Fruit fly (Drosophila melanogaster) whole organism, embryonic: Measurements from ENCODE around the gene Syn1.

ENCODE experiments used
- CG1024 ChIP-seq: fragments of 200-800 bp; sonication (Bioruptor generic); IDR thresholded peaks from 2 replicates; pipeline ENCODE4 v1.3.6; 2022; ENCODE audit warnings: missing biosample characterization, missing genetic modification characterization
- CG11504 ChIP-seq: fragments of 200-800 bp; sonication (Bioruptor generic); optimal IDR thresholded peaks from 3 replicates; lab custom pipeline; 2019; ENCODE audit warnings: missing biosample characterization, mild to moderate bottlenecking, missing genetic modification characterization, moderate library complexity
- CG12104 ChIP-seq: fragments of 200-800 bp; sonication (Bioruptor generic); optimal IDR thresholded peaks from 3 replicates; lab custom pipeline; 2016; ENCODE audit warnings: missing biosample characterization, missing genetic modification characterization
- CG12236 ChIP-seq: fragments of 200-800 bp; sonication (Bioruptor generic); optimal IDR thresholded peaks from 2 replicates; lab custom pipeline; 2016; ENCODE audit warnings: missing biosample characterization, missing genetic modification characterization
- CG12659 ChIP-seq: fragments of 200-800 bp; sonication (Bioruptor generic); optimal IDR thresholded peaks from 3 replicates; lab custom pipeline; 2017; ENCODE audit warnings: mild to moderate bottlenecking, missing biosample characterization, missing genetic modification reagents, missing genetic modification characterization
- CG13775 ChIP-seq: fragments of 200-800 bp; sonication (Bioruptor generic); optimal IDR thresholded peaks from 3 replicates; lab custom pipeline; 2017; ENCODE audit warnings: missing biosample characterization, mild to moderate bottlenecking, missing genetic modification characterization
- CG16813 ChIP-seq: fragments of 200-800 bp; sonication (Bioruptor generic); IDR thresholded peaks from 3 replicates; pipeline ENCODE4 v1.3.6; 2022; ENCODE audit warnings: missing biosample characterization, missing genetic modification characterization; ENCODE audit not compliant: partially characterized antibody
- CG17186 ChIP-seq: fragments of 200-800 bp; sonication (Bioruptor generic); optimal IDR thresholded peaks from 3 replicates; lab custom pipeline; 2017; ENCODE audit warnings: missing biosample characterization, missing genetic modification reagents, missing genetic modification characterization
- CG17361 ChIP-seq: fragments of 200-800 bp; sonication (Bioruptor generic); IDR thresholded peaks from 3 replicates; pipeline ENCODE4 v1.3.6; 2022; ENCODE audit warnings: missing biosample characterization, missing genetic modification characterization
- CG1792 ChIP-seq: fragments of 200-800 bp; sonication (Bioruptor generic); optimal IDR thresholded peaks from 2 replicates; lab custom pipeline; 2016; ENCODE audit warnings: missing biosample characterization, missing genetic modification characterization
- CG18476 ChIP-seq: fragments of 200-800 bp; sonication (Bioruptor generic); optimal IDR thresholded peaks from 2 replicates; lab custom pipeline; 2016; ENCODE audit warnings: missing biosample characterization, mild to moderate bottlenecking, missing genetic modification characterization
- CG2202 ChIP-seq: fragments of 200-800 bp; sonication (Bioruptor generic); optimal IDR thresholded peaks from 2 replicates; lab custom pipeline; 2018; ENCODE audit warnings: missing biosample characterization, mild to moderate bottlenecking, missing genetic modification characterization
- CG3065 ChIP-seq: fragments of 200-800 bp; sonication (Bioruptor generic); optimal IDR thresholded peaks from 2 replicates; lab custom pipeline; 2016; ENCODE audit warnings: missing biosample characterization, missing genetic modification characterization
- CG32532 ChIP-seq: fragments of 200-800 bp; sonication (Bioruptor generic); IDR thresholded peaks from 2 replicates; pipeline ENCODE4 v1.3.6; 2022; ENCODE audit warnings: missing biosample characterization, missing genetic modification characterization
- CG32767 ChIP-seq: fragments of 200-800 bp; sonication (Bioruptor generic); IDR thresholded peaks from 2 replicates; pipeline ENCODE4 v1.3.6; 2022; ENCODE audit warnings: missing biosample characterization, missing genetic modification characterization
- CG3281 ChIP-seq: fragments of 200-800 bp; sonication (Bioruptor generic); optimal IDR thresholded peaks from 3 replicates; lab custom pipeline; 2017; ENCODE audit warnings: missing biosample characterization, mild to moderate bottlenecking, missing genetic modification characterization
- CG34224 ChIP-seq: fragments of 200-800 bp; sonication (Bioruptor generic); IDR thresholded peaks from 3 replicates; pipeline ENCODE4 v1.3.6; 2022; ENCODE audit warnings: missing biosample characterization, missing genetic modification characterization; ENCODE audit not compliant: partially characterized antibody
- CG4617 ChIP-seq: fragments of 200-800 bp; sonication (Bioruptor generic); optimal IDR thresholded peaks from 3 replicates; lab custom pipeline; 2016; ENCODE audit warnings: missing biosample characterization, missing genetic modification characterization, borderline replicate concordance
- CG6813 ChIP-seq: fragments of 200-800 bp; sonication (Bioruptor generic); optimal IDR thresholded peaks from 2 replicates; lab custom pipeline; 2017; ENCODE audit warnings: missing biosample characterization, missing genetic modification characterization, mild to moderate bottlenecking, moderate library complexity, missing genetic modification reagents
- CG7839 ChIP-seq: fragments of 200-800 bp; sonication (Bioruptor generic); optimal IDR thresholded peaks from 3 replicates; lab custom pipeline; 2018; ENCODE audit warnings: missing biosample characterization, mild to moderate bottlenecking, missing genetic modification characterization, moderate library complexity
- CG8765 ChIP-seq: fragments of 200-800 bp; sonication (Bioruptor generic); IDR thresholded peaks from 2 replicates; pipeline ENCODE4 v1.3.6; 2022; ENCODE audit warnings: missing biosample characterization, missing genetic modification characterization
- CG9727 ChIP-seq: fragments of 200-800 bp; sonication (Bioruptor generic); optimal IDR thresholded peaks from 3 replicates; lab custom pipeline; 2017; ENCODE audit warnings: missing biosample characterization, mild to moderate bottlenecking, missing genetic modification characterization
- Dip2 ChIP-seq: fragments of 200-800 bp; sonication (Bioruptor generic); IDR thresholded peaks from 2 replicates; pipeline ENCODE4 v1.3.6; 2022; ENCODE audit warnings: missing biosample characterization, missing genetic modification characterization
- Ets97D ChIP-seq: fragments of 200-800 bp; sonication (Bioruptor generic); optimal IDR thresholded peaks from 3 replicates; lab custom pipeline; 2016; ENCODE audit warnings: missing biosample characterization, missing genetic modification characterization
- Fer1 ChIP-seq: fragments of 200-800 bp; sonication (Bioruptor generic); optimal IDR thresholded peaks from 2 replicates; lab custom pipeline; 2017; ENCODE audit warnings: missing biosample characterization, mild to moderate bottlenecking, missing genetic modification characterization
- HHEX ChIP-seq: fragments of 200-800 bp; sonication (Bioruptor generic); optimal IDR thresholded peaks from 3 replicates; lab custom pipeline; 2017; ENCODE audit warnings: missing biosample characterization, mild to moderate bottlenecking, missing genetic modification characterization, missing genetic modification reagents
- Jarid2 ChIP-seq: fragments of 200-800 bp; sonication (Bioruptor generic); optimal IDR thresholded peaks from 3 replicates; lab custom pipeline; 2017; ENCODE audit warnings: mild to moderate bottlenecking, missing biosample characterization, missing genetic modification reagents, missing genetic modification characterization
- MTF-1 ChIP-seq: fragments of 200-800 bp; sonication (Bioruptor generic); optimal IDR thresholded peaks from 2 replicates; lab custom pipeline; 2018; ENCODE audit warnings: missing biosample characterization, mild to moderate bottlenecking, missing genetic modification characterization, borderline replicate concordance
- Mad ChIP-seq: fragments of 200-800 bp; sonication (Bioruptor generic); optimal IDR thresholded peaks from 2 replicates; lab custom pipeline; 2016; ENCODE audit warnings: missing biosample characterization, missing genetic modification characterization
- Mes4 ChIP-seq: fragments of 200-800 bp; sonication (Bioruptor generic); optimal IDR thresholded peaks from 2 replicates; lab custom pipeline; 2016; ENCODE audit warnings: missing biosample characterization, missing genetic modification characterization
- Neu2 ChIP-seq: fragments of 200-800 bp; sonication (Bioruptor generic); optimal IDR thresholded peaks from 3 replicates; lab custom pipeline; 2016; ENCODE audit warnings: missing biosample characterization, missing genetic modification characterization, borderline replicate concordance
- Tbp ChIP-seq: fragments of >200 bp; optimal IDR thresholded peaks from 2 replicates; lab custom pipeline; 2018; ENCODE audit warnings: missing biosample characterization, missing genetic modification characterization
- crol ChIP-seq: fragments of 200-800 bp; sonication (Bioruptor generic); IDR thresholded peaks from 2 replicates; pipeline ENCODE4 v1.3.6; 2022; ENCODE audit warnings: missing biosample characterization, missing genetic modification characterization
- dmrt11E ChIP-seq: fragments of 200-800 bp; sonication (Bioruptor generic); optimal IDR thresholded peaks from 3 replicates; lab custom pipeline; 2018; ENCODE audit warnings: missing biosample characterization, mild to moderate bottlenecking, missing genetic modification characterization, moderate library complexity
- eyg ChIP-seq: fragments of 200-800 bp; sonication (Bioruptor generic); optimal IDR thresholded peaks from 3 replicates; lab custom pipeline; 2016; ENCODE audit warnings: missing biosample characterization, missing genetic modification characterization
- fd3F ChIP-seq: fragments of 200-800 bp; sonication (Bioruptor generic); optimal IDR thresholded peaks from 2 replicates; lab custom pipeline; 2018; ENCODE audit warnings: missing biosample characterization, mild to moderate bottlenecking, missing genetic modification characterization, moderate library complexity
- fd64A ChIP-seq: fragments of 200-800 bp; sonication (Bioruptor generic); optimal IDR thresholded peaks from 3 replicates; lab custom pipeline; 2018; ENCODE audit warnings: missing biosample characterization, mild to moderate bottlenecking, missing genetic modification characterization
- gt ChIP-seq: fragments of 200-800 bp; sonication (Bioruptor generic); IDR thresholded peaks from 2 replicates; pipeline ENCODE4 v1.3.6; 2022; ENCODE audit warnings: missing biosample characterization, missing genetic modification characterization
- kni ChIP-seq: fragments of 200-800 bp; sonication (Bioruptor generic); optimal IDR thresholded peaks from 3 replicates; lab custom pipeline; 2017; ENCODE audit warnings: mild to moderate bottlenecking, missing biosample characterization, missing genetic modification reagents, missing genetic modification characterization
- knrl ChIP-seq: fragments of 200-800 bp; sonication (Bioruptor generic); IDR thresholded peaks from 3 replicates; pipeline ENCODE4 v1.3.6; 2022; ENCODE audit warnings: missing biosample characterization, missing genetic modification characterization; ENCODE audit not compliant: partially characterized antibody
- nau ChIP-seq: fragments of 200-800 bp; sonication (Bioruptor generic); optimal IDR thresholded peaks from 3 replicates; lab custom pipeline; 2017; ENCODE audit warnings: missing biosample characterization, mild to moderate bottlenecking, missing genetic modification characterization, missing genetic modification reagents
- oc ChIP-seq: fragments of 200-800 bp; sonication (Bioruptor generic); optimal IDR thresholded peaks from 2 replicates; lab custom pipeline; 2018; ENCODE audit warnings: missing biosample characterization, mild to moderate bottlenecking, missing genetic modification characterization, moderate library complexity
- repo ChIP-seq: fragments of 200-800 bp; sonication (Bioruptor generic); optimal IDR thresholded peaks from 2 replicates; lab custom pipeline; 2016; ENCODE audit warnings: missing biosample characterization, missing genetic modification characterization
- sd ChIP-seq: fragments of 200-800 bp; sonication (Bioruptor generic); optimal IDR thresholded peaks from 3 replicates; lab custom pipeline; 2018; ENCODE audit warnings: missing biosample characterization, mild to moderate bottlenecking, missing genetic modification characterization, moderate library complexity
- sisA ChIP-seq: fragments of 200-800 bp; sonication (Bioruptor generic); IDR thresholded peaks from 2 replicates; pipeline ENCODE4 v1.3.6; 2022; ENCODE audit warnings: missing biosample characterization, missing genetic modification characterization
- sob ChIP-seq: fragments of 200-800 bp; sonication (Bioruptor generic); IDR thresholded peaks from 2 replicates; pipeline ENCODE4 v1.3.6; 2022; ENCODE audit warnings: missing biosample characterization, missing genetic modification characterization
- ttk ChIP-seq: fragments of 200-800 bp; sonication (Bioruptor generic); IDR thresholded peaks from 2 replicates; pipeline ENCODE4 v2.1.2; 2022; ENCODE audit warnings: missing biosample characterization, missing genetic modification characterization
- usp ChIP-seq: fragments of >200 bp; optimal IDR thresholded peaks from 2 replicates; lab custom pipeline; 2017; ENCODE audit warnings: missing biosample characterization, missing genetic modification characterization
- wdn ChIP-seq: fragments of 200-800 bp; sonication (Bioruptor generic); IDR thresholded peaks from 2 replicates; pipeline ENCODE4 v1.3.6; 2022; ENCODE audit warnings: missing biosample characterization, missing genetic modification characterization
- zf30C ChIP-seq: fragments of 200-800 bp; sonication (Bioruptor generic); optimal IDR thresholded peaks from 3 replicates; lab custom pipeline; 2018; ENCODE audit warnings: missing biosample characterization, mild to moderate bottlenecking, missing genetic modification characterization

Syn1 gene

dm6 chr3L:21808003-21808530, 37.7 kb upstream of the Syn1 start (continued):
- TF ChIP-seq Dip2 (GFP tag; lab: Robert Waterston, UW) (no peak), Mes4 (GFP tag; lab: Kevin White, UChicago) (no peak), Mad (GFP tag; lab: Kevin White, UChicago) (no peak), Tbp (GFP tag; lab: Kevin White, UChicago) (no peak), nau (no peak), CG6813 (peak; percentile 2), eyg (GFP tag; lab: Kevin White, UChicago) (no peak), wdn (0 out of 2 replicates have a peak, but pooled peaks have one; percentile 30), Ets97D (GFP tag; lab: Kevin White, UChicago) (no peak), CG13775 (GFP tag; lab: Kevin White, UChicago) (peak; percentile 64), HHEX (GFP tag; lab: Kevin White, UChicago) (no peak), Fer1 (no peak), CG3281 (GFP tag; lab: Kevin White, UChicago) (no peak), repo (GFP tag; lab: Kevin White, UChicago) (no peak), CG34224 (no peak), CG8765 (no peak), gt (no peak), knrl (GFP tag; lab: Robert Waterston, UW) (no peak), CG17361 (GFP tag; lab: Robert Waterston, UW) (peak; percentile 82), sob (no peak; the same call in 1 of the 2 replicates), zf30C (GFP tag; lab: Kevin White, UChicago) (peak; percentile 95), CG12104 (GFP tag; lab: Kevin White, UChicago) (no peak), usp (GFP tag; lab: Kevin White, UChicago) (no peak), CG2202 (tag; lab: Kevin White, UChicago) (peak; percentile 52), CG9727 (GFP tag; lab: Kevin White, UChicago) (peak; percentile 85), Jarid2 (GFP tag; lab: Kevin White, UChicago) (peak; percentile 56), sd (no peak), CG32532 (peak; percentile 72; the same call in 1 of the 2 replicates), crol (no peak), CG4617 (GFP tag; lab: Kevin White, UChicago) (no peak), CG11504 (no peak), CG3065 (GFP tag; lab: Kevin White, UChicago) (no peak), CG16813 (GFP tag; lab: Robert Waterston, UW) (no peak), Neu2 (no peak), CG18476 (no peak), fd3F (GFP tag; lab: Kevin White, UChicago) (no peak), fd64A (no peak), MTF-1 (peak; percentile 31), oc (tag; lab: Kevin White, UChicago) (peak; percentile 71), CG12236 (no peak), CG1024 (GFP tag; lab: Robert Waterston, UW) (peak; percentile 60; the same call in 1 of the 2 replicates), CG32767 (GFP tag; lab: Robert Waterston, UW) (peak; percentile 75), CG17186 (GFP tag; lab: Kevin White, UChicago) (no peak), dmrt11E (peak; percentile 87), CG1792 (GFP tag; lab: Kevin White, UChicago) (no peak), CG12659 (GFP tag; lab: Kevin White, UChicago) (peak; percentile 58), CG7839 (tag; lab: Kevin White, UChicago) (no peak), kni (no peak), ttk (peak; percentile 40; the same call in 1 of the 2 replicates), sisA (peak; percentile 69)
